Fruit fly (Drosophila melanogaster) whole organism, wandering third instar larva: Measurements from ENCODE around the gene CG43725.

Experiments used
- Abd-B ChIP-seq: fragments of >200 bp; optimal IDR thresholded peaks from 2 replicates; lab custom pipeline; 2017; ENCODE audit warnings: missing biosample characterization, missing genetic modification characterization
- CG32264 ChIP-seq: fragments of 200-800 bp; sonication (Bioruptor generic); optimal IDR thresholded peaks from 2 replicates; lab custom pipeline; 2016; ENCODE audit warnings: missing biosample characterization, missing genetic modification characterization
- CG9705 ChIP-seq: fragments of 200-800 bp; sonication (Bioruptor generic); optimal IDR thresholded peaks from 2 replicates; lab custom pipeline; 2018; ENCODE audit warnings: missing biosample characterization, mild to moderate bottlenecking, missing genetic modification characterization
- CrebA ChIP-seq: fragments of 200-800 bp; sonication (Bioruptor generic); optimal IDR thresholded peaks from 2 replicates; lab custom pipeline; 2016; ENCODE audit warnings: missing biosample characterization, mild to moderate bottlenecking, missing genetic modification characterization, borderline replicate concordance
- Dfd ChIP-seq: fragments of >200 bp; optimal IDR thresholded peaks from 2 replicates; lab custom pipeline; 2017; ENCODE audit warnings: missing biosample characterization, missing genetic modification characterization
- Dif ChIP-seq: fragments of 200-275, 200-300 bp; sonication (Bioruptor generic); optimal IDR thresholded peaks from 2 replicates; lab custom pipeline; 2018; ENCODE audit warnings: missing biosample characterization, missing genetic modification characterization; ENCODE audit not compliant: partially characterized antibody
- GATAd ChIP-seq: sonication (Bioruptor generic); optimal IDR thresholded peaks from 2 replicates; lab custom pipeline; 2016; ENCODE audit warnings: missing biosample characterization, missing genetic modification characterization
- HLH106 ChIP-seq: fragments of 200-800 bp; optimal IDR thresholded peaks from 3 replicates; lab custom pipeline; 2019; ENCODE audit warnings: missing biosample characterization, mild to moderate bottlenecking, missing genetic modification characterization, moderate library complexity
- Hnf4 ChIP-seq: fragments of 200-800 bp; sonication (Bioruptor generic); optimal IDR thresholded peaks from 2 replicates; lab custom pipeline; 2016; ENCODE audit warnings: missing biosample characterization, mild to moderate bottlenecking, missing genetic modification characterization
- Hr78 ChIP-seq: fragments of >200 bp; optimal IDR thresholded peaks from 2 replicates; lab custom pipeline; 2017; ENCODE audit warnings: missing biosample characterization, missing genetic modification characterization
- Hr83 ChIP-seq: fragments of 200-300 bp; sonication (Bioruptor generic); optimal IDR thresholded peaks from 2 replicates; lab custom pipeline; 2016; ENCODE audit warnings: missing biosample characterization, mild to moderate bottlenecking, missing genetic modification characterization, moderate library complexity; ENCODE audit not compliant: poor library complexity, severe bottlenecking
- Jra ChIP-seq: sonication (Bioruptor generic); optimal IDR thresholded peaks from 2 replicates; lab custom pipeline; 2016; ENCODE audit warnings: missing biosample characterization, missing genetic modification characterization
- Mio ChIP-seq: sonication (Bioruptor generic); optimal IDR thresholded peaks from 2 replicates; lab custom pipeline; 2016; ENCODE audit warnings: missing biosample characterization, missing genetic modification characterization
- Myc ChIP-seq: fragments of >200 bp; optimal IDR thresholded peaks from 2 replicates; lab custom pipeline; 2017
- N ChIP-seq: fragments of >200 bp; optimal IDR thresholded peaks from 2 replicates; lab custom pipeline; 2018; ENCODE audit warnings: missing biosample characterization, missing external identifiers, missing genetic modification characterization
- OdsH ChIP-seq: fragments of 200-800 bp; sonication (Bioruptor generic); optimal IDR thresholded peaks from 2 replicates; lab custom pipeline; 2016; ENCODE audit warnings: missing biosample characterization, mild to moderate bottlenecking, missing genetic modification characterization
- Rel ChIP-seq, 2 experiments: fragments of 200-800 bp; sonication (Bioruptor generic) in 1 of 2; optimal IDR thresholded peaks; 2 replicates in 1 of 2; 3 replicates in 1 of 2; lab custom pipeline; 2016 to 2019; ENCODE audit warnings: mild to moderate bottlenecking in 2 of 2, missing biosample characterization in 2 of 2, missing genetic modification characterization in 2 of 2, moderate library complexity in 1 of 2
- Sp1 ChIP-seq: fragments of 200-800 bp; sonication (Bioruptor generic); optimal IDR thresholded peaks from 3 replicates; lab custom pipeline; 2019; ENCODE audit warnings: missing biosample characterization, mild to moderate bottlenecking, missing genetic modification characterization, moderate library complexity
- Vsx2 ChIP-seq: fragments of 200-300, 225-300 bp; sonication (Bioruptor generic); optimal IDR thresholded peaks from 2 replicates; lab custom pipeline; 2018; ENCODE audit warnings: missing biosample characterization, missing genetic modification characterization; ENCODE audit not compliant: partially characterized antibody
- br ChIP-seq: fragments of 200-800 bp; sonication (Bioruptor generic); optimal IDR thresholded peaks from 2 replicates; lab custom pipeline; 2016; ENCODE audit warnings: missing biosample characterization, missing genetic modification characterization
- brk ChIP-seq: fragments of 200-800 bp; sonication (Bioruptor generic); optimal IDR thresholded peaks from 2 replicates; lab custom pipeline; 2016; ENCODE audit warnings: missing biosample characterization, mild to moderate bottlenecking, missing genetic modification characterization
- dl ChIP-seq, 2 experiments: fragments of 175-275, 200-275 bp in 1 of 2; fragments of 200-275 bp in 1 of 2; sonication (Bioruptor generic); optimal IDR thresholded peaks; lab custom pipeline; 2018; ENCODE audit warnings: mild to moderate bottlenecking in 2 of 2, missing biosample characterization in 2 of 2, missing genetic modification characterization in 2 of 2, moderate library complexity in 2 of 2; ENCODE audit not compliant: partially characterized antibody in 2 of 2, insufficient read depth in 1 of 2
- dmrt93B ChIP-seq: fragments of 200-800 bp; sonication (Bioruptor generic); optimal IDR thresholded peaks from 2 replicates; lab custom pipeline; 2018; ENCODE audit warnings: missing biosample characterization, mild to moderate bottlenecking, missing genetic modification characterization
- dsf ChIP-seq: sonication (Bioruptor generic); optimal IDR thresholded peaks from 2 replicates; lab custom pipeline; 2016; ENCODE audit warnings: missing biosample characterization, missing genetic modification characterization, borderline replicate concordance
- ey ChIP-seq: fragments of 200-800 bp; sonication (Bioruptor generic); optimal IDR thresholded peaks from 2 replicates; lab custom pipeline; 2016; ENCODE audit warnings: missing biosample characterization, missing genetic modification characterization
- foxo ChIP-seq, 2 experiments: fragments of 200-800 bp; sonication (Bioruptor generic); optimal IDR thresholded peaks; 2 replicates in 1 of 2; 3 replicates in 1 of 2; lab custom pipeline; 2016 to 2017; ENCODE audit warnings: missing biosample characterization in 2 of 2, missing genetic modification characterization in 2 of 2
- fru ChIP-seq: fragments of 200-800 bp; sonication (Bioruptor generic); optimal IDR thresholded peaks from 3 replicates; lab custom pipeline; 2016; ENCODE audit warnings: missing biosample characterization, mild to moderate bottlenecking, missing genetic modification characterization
- h ChIP-seq: fragments of 200-800 bp; sonication (Bioruptor generic); optimal IDR thresholded peaks from 3 replicates; lab custom pipeline; 2016; ENCODE audit warnings: missing biosample characterization, mild to moderate bottlenecking, missing genetic modification characterization
- jim ChIP-seq: fragments of 175-275, 200-325 bp; sonication (Bioruptor generic); optimal IDR thresholded peaks from 2 replicates; lab custom pipeline; 2016; ENCODE audit warnings: missing biosample characterization, mild to moderate bottlenecking, missing genetic modification characterization
- lola ChIP-seq: fragments of >200 bp; optimal IDR thresholded peaks from 2 replicates; lab custom pipeline; 2017; ENCODE audit warnings: missing biosample characterization, missing genetic modification characterization
- pan ChIP-seq: fragments of >200 bp; optimal IDR thresholded peaks from 2 replicates; lab custom pipeline; 2017
- psq ChIP-seq: fragments of 200-800 bp; sonication (Bioruptor generic); optimal IDR thresholded peaks from 3 replicates; lab custom pipeline; 2017; ENCODE audit warnings: missing biosample characterization, mild to moderate bottlenecking, missing genetic modification characterization, moderate library complexity
- rgr ChIP-seq: fragments of 200-800 bp; sonication (Bioruptor generic); optimal IDR thresholded peaks from 3 replicates; lab custom pipeline; 2016; ENCODE audit warnings: missing biosample characterization, mild to moderate bottlenecking, missing genetic modification characterization
- sage ChIP-seq: fragments of 200-800 bp; sonication (Bioruptor generic); optimal IDR thresholded peaks from 2 replicates; lab custom pipeline; 2016; ENCODE audit warnings: missing biosample characterization, mild to moderate bottlenecking, missing genetic modification characterization
- sv ChIP-seq: fragments of 200-800 bp; sonication (Bioruptor generic); optimal IDR thresholded peaks from 3 replicates; lab custom pipeline; 2016; ENCODE audit warnings: missing biosample characterization, missing genetic modification characterization
- tai ChIP-seq: sonication (Bioruptor generic); optimal IDR thresholded peaks from 2 replicates; lab custom pipeline; 2016; ENCODE audit warnings: missing biosample characterization, missing genetic modification characterization
- usp ChIP-seq: fragments of >200 bp; optimal IDR thresholded peaks from 2 replicates; lab custom pipeline; 2017; ENCODE audit warnings: missing biosample characterization, missing genetic modification characterization
- woc ChIP-seq: sonication (Bioruptor generic); optimal IDR thresholded peaks from 2 replicates; lab custom pipeline; 2016; ENCODE audit warnings: missing biosample characterization, mild to moderate bottlenecking, missing genetic modification characterization

CG43725 gene

DNA sequence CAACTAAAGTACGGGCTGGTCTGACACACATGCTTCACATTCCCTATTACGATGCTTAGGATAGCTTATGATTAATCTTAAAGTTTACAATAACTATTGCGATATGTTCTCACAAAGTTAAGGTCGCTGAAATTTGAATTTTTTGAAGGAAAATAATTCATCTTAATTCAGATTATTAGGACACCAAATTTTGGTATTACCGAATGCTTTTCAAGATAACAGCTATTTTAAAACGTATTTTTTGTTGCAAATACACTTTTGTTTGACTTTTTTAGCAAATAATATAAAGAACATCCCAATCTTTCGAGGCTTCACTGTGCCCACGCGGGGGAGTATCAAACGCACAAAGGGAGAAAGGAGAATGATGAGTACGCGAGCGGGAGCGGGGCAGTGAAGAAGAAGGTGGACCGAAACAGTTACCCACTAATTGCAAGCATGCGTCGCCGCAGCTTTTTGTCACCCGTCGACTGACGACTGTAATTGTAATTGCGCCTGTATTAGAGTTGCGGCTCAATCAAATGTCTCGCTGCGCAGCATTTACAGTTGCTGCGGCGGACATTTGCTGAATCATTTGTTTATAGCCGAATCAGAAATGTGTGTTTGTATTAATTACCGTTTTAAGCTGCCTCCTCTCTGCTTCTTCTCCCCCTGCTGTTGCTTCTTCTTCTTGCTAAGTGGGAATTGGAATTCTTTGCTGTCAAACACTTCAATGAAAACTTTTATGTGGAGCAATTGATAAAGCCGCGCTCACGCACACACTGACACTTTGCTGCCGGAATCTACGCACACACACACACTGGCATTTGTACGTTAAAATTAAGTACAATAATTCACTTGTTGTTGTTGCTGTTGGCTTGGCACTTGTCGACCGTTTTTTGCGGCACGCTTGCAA, 9.1 kb upstream of the CG43725 start:
- TF ChIP-seq sv (no peak), Hr78 (no peak), br (GFP tag; lab: Kevin White, UChicago) (peak; percentile 45), tai (GFP tag; lab: Kevin White, UChicago) (no peak), CrebA (GFP tag; lab: Kevin White, UChicago) (no peak), Abd-B (no peak), Myc (lab: Kevin White, UChicago) (no peak), Sp1 (GFP tag; lab: Kevin White, UChicago) (peak; percentile 33), Mio (no peak), woc (peak; percentile 5), Jra (GFP tag; lab: Kevin White, UChicago) (no peak), rgr (GFP tag; lab: Kevin White, UChicago) (peak; percentile 62), N (GFP tag; lab: Kevin White, UChicago) (no peak), Hr83 (no peak), HLH106 (tag; lab: Kevin White, UChicago) (peak; percentile 55), OdsH (peak; percentile 46), psq (GFP tag; lab: Kevin White, UChicago) (peak; percentile 16), ey (GFP tag; lab: Kevin White, UChicago) (peak; percentile 66), CG32264 (GFP tag; lab: Kevin White, UChicago) (peak; percentile 27), fru (peak; percentile 71), jim (GFP tag; lab: Kevin White, UChicago) (no peak), dmrt93B (GFP tag; lab: Kevin White, UChicago) (no peak), h (GFP tag; lab: Kevin White, UChicago) (peak; percentile 76), Hnf4 (GFP tag; lab: Kevin White, UChicago) (peak; percentile 45), foxo (GFP tag; optimal IDR thresholded peaks at IDR 0.05; lab: Kevin White, UChicago) (peak in 1 of 2 experiments; percentile 72)

DNA sequence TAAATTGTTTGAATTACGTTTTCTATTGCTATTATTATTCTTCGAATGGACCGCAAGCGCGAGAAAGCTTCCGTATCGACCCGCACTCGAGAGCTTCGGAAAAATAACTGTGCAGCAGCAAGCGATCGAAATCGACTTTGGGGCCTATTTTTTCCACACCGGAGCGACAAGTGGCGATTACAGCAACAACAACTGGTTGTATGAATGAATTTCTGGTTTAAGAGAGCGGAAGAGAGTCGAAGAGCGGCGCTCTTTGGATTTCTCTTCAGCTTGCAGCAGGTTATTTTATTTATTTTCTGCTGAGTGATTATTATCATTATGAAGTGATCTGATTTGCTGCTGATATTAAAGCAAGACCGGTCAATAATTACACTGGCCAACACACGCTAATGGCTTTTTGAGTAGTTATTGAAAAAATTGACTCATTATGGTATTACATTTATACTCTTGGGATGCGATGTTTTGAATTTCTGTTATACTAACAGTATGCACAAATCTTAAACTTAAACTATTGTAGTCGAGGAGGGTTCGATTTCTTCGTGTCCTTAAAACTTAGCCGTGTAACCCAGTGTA, 8.3 kb upstream of the CG43725 start, which contains the start of gene Samuel:
Samuel (minus strand) TSS at position 112 of the 573 bp plus-strand sequence.
- peak; percentile 41 for TF ChIP-seq h (GFP tag; lab: Kevin White, UChicago)
- no peak for TF ChIP-seq Myc (lab: Kevin White, UChicago)
- TF ChIP-seq Rel (GFP tag; optimal IDR thresholded peaks at IDR 0.05; lab: Kevin White, UChicago), result peak; percentile 2
- TF ChIP-seq Rel (tag; optimal IDR thresholded peaks at IDR 0.05; lab: Kevin White, UChicago), result peak; percentile 26
- peak; percentile 12 for TF ChIP-seq CG32264 (GFP tag; lab: Kevin White, UChicago)
- peak; percentile 76 for TF ChIP-seq sage (GFP tag; lab: Kevin White, UChicago)
- TF ChIP-seq sv, result no peak
- TF ChIP-seq CG9705 (GFP tag; lab: Kevin White, UChicago), result no peak
- peak; percentile 55 for TF ChIP-seq br (GFP tag; lab: Kevin White, UChicago)
- no peak for TF ChIP-seq Dfd (GFP tag; lab: Kevin White, UChicago)
- peak; percentile 46 for TF ChIP-seq Hr83
- peak; percentile 88 for TF ChIP-seq Dif
- TF ChIP-seq woc, result peak; percentile 22
- TF ChIP-seq pan (lab: Kevin White, UChicago), result no peak
- TF ChIP-seq ey (GFP tag; lab: Kevin White, UChicago), result peak; percentile 38
- no peak for TF ChIP-seq OdsH
- peak; percentile 56 for TF ChIP-seq Vsx2 (GFP tag; lab: Kevin White, UChicago)
- TF ChIP-seq CrebA (GFP tag; lab: Kevin White, UChicago), result peak; percentile 66
- TF ChIP-seq Jra (GFP tag; lab: Kevin White, UChicago), result no peak
- TF ChIP-seq GATAd (GFP tag; lab: Kevin White, UChicago), result no peak
- peak; percentile 44 for TF ChIP-seq fru
- no peak for TF ChIP-seq HLH106 (tag; lab: Kevin White, UChicago)
- no peak for TF ChIP-seq dmrt93B (GFP tag; lab: Kevin White, UChicago)
- no peak for TF ChIP-seq usp (GFP tag; lab: Kevin White, UChicago)
- peak; percentile 22 for TF ChIP-seq Sp1 (GFP tag; lab: Kevin White, UChicago)
- peak; percentile 86 to 87 for TF ChIP-seq dl (GFP tag; optimal IDR thresholded peaks at IDR 0.05; lab: Kevin White, UChicago; ENCODE audit: insufficient read depth in 1 of 2, partially characterized antibody in 2 of 2)
- TF ChIP-seq Hr78, result no peak
- peak; percentile 12 to 40 for TF ChIP-seq foxo (GFP tag; optimal IDR thresholded peaks at IDR 0.05; lab: Kevin White, UChicago)
- TF ChIP-seq Abd-B, result no peak
- TF ChIP-seq jim (GFP tag; lab: Kevin White, UChicago), result no peak
- no peak for TF ChIP-seq psq (GFP tag; lab: Kevin White, UChicago)
- no peak for TF ChIP-seq dsf
- TF ChIP-seq brk (GFP tag; lab: Kevin White, UChicago), result peak; percentile 59
- TF ChIP-seq Mio, result no peak
- TF ChIP-seq Hnf4 (GFP tag; lab: Kevin White, UChicago), result peak; percentile 9
- no peak for TF ChIP-seq rgr (GFP tag; lab: Kevin White, UChicago)
- no peak for TF ChIP-seq lola (GFP tag; lab: Kevin White, UChicago)
- TF ChIP-seq N (GFP tag; lab: Kevin White, UChicago), result no peak
- no peak for TF ChIP-seq tai (GFP tag; lab: Kevin White, UChicago)
- TF ChIP-seq, all 38 proteins: peak for 17
